Worm (Caenorhabditis elegans): ENCODE data around the gene old-1.

- TF ChIP-seq ztf-11 (tag; optimal IDR thresholded peaks at IDR 0.05), result no peak
- no peak for TF ChIP-seq lin-13 (tag; optimal IDR thresholded peaks at IDR 0.05)
- no peak for TF ChIP-seq lsy-2 (tag; optimal IDR thresholded peaks at IDR 0.05)
- TF ChIP-seq nhr-12 (tag; optimal IDR thresholded peaks at IDR 0.05), result no peak
- no peak for TF ChIP-seq blmp-1 (tag; optimal IDR thresholded peaks at IDR 0.05)
- no peak for TF ChIP-seq elt-1 (tag; optimal IDR thresholded peaks at IDR 0.05; ENCODE audit: borderline replicate concordance, insufficient read depth)
- TF ChIP-seq ceh-39 (tag; optimal IDR thresholded peaks at IDR 0.05), result no peak
- no peak for TF ChIP-seq nhr-237 (tag; optimal IDR thresholded peaks at IDR 0.05)
- no peak for TF ChIP-seq unc-62 (GFP tag; optimal IDR thresholded peaks at IDR 0.05)
- no peak for TF ChIP-seq nhr-28 (tag; optimal IDR thresholded peaks at IDR 0.05)
- TF ChIP-seq unc-39 (tag; optimal IDR thresholded peaks at IDR 0.05), result no peak
- no peak for TF ChIP-seq snpc-4 (tag; optimal IDR thresholded peaks at IDR 0.05)
- TF ChIP-seq drap-1 (GFP tag; optimal IDR thresholded peaks at IDR 0.05), result no peak
These were observed 4.4 kb upstream of the old-1 start, which contains the start of gene chil-8 for ce11 chrII:9872961-9873360.
